Worm (Caenorhabditis elegans) whole organism, L2 larva: ENCODE data around the gene F46G11.4.

Experiments used
- elt-3 ChIP-seq: sonication (generic microtip); optimal IDR thresholded peaks from 2 replicates; lab custom pipeline; 2017; ENCODE audit warnings: missing biosample characterization, missing genetic modification characterization
- fos-1 ChIP-seq: fragments of 150-350 bp; optimal IDR thresholded peaks from 2 replicates; lab custom pipeline; 2014; ENCODE audit warnings: missing biosample characterization, missing genetic modification characterization
- nhr-10 ChIP-seq: sonication (generic microtip); optimal IDR thresholded peaks from 2 replicates; lab custom pipeline; 2017; ENCODE audit warnings: missing biosample characterization, missing genetic modification characterization
- snpc-4 ChIP-seq: fragments of 150-350 bp; optimal IDR thresholded peaks from 2 replicates; lab custom pipeline; 2014; ENCODE audit warnings: missing biosample characterization, missing genetic modification characterization
- ztf-11 ChIP-seq: sonication (generic microtip); optimal IDR thresholded peaks from 2 replicates; lab custom pipeline; 2017; ENCODE audit warnings: missing biosample characterization, missing genetic modification characterization

DNA sequence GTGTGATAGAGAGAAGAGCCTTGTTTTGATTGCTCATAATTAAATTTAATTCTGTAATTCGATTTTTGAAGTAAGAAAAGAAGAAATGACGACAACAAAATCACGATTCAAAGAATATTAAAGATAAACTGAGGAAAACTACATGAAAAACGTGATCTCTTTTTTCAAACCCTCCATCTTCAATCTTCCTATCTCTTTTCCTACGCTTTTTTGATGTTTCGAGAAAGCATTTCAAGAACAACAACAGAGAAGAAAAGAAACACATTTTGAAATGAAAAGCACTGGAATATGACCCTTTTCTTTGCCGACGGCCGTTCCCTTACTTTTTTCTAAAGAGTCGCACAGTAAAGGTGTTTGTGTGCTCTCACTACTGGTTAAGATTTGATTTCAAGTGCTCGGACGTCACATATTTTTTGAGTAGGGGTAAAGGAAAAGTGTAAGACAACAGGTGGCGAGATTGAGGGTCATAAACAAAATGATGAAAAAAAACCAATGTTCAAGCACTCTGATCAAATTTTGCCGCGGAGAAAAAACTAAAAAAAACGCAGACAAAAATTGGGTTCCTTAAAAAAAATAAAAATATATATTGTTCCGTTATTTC, 7.4 kb upstream of the F46G11.4 start, which contains the start of gene F13D11.3:
- TF ChIP-seq nhr-10 (tag; lab: Kevin White, UChicago) (no peak), fos-1 (tag; lab: Kevin White, UChicago) (no peak), snpc-4 (no peak), ztf-11 (tag; lab: Kevin White, UChicago) (no peak), elt-3 (tag; lab: Kevin White, UChicago) (no peak)
